Worm (Caenorhabditis elegans) whole organism, L3 larva: ENCODE data around the gene irld-45.

Experiments
- ceh-16 ChIP-seq: sonication (generic microtip); optimal IDR thresholded peaks from 2 replicates; lab custom pipeline; 2017; ENCODE audit warnings: missing biosample characterization, missing genetic modification characterization
- mdl-1 ChIP-seq: fragments of 150-350 bp; optimal IDR thresholded peaks from 2 replicates; lab custom pipeline; 2014; ENCODE audit warnings: missing biosample characterization, missing genetic modification characterization
- nhr-76 ChIP-seq: fragments of 150-350 bp; sonication (generic microtip); optimal IDR thresholded peaks from 5 replicates; lab custom pipeline; 2014; ENCODE audit warnings: missing biosample characterization, missing genetic modification characterization
- pha-4 ChIP-seq: fragments of 150-350 bp; optimal IDR thresholded peaks from 2 replicates; lab custom pipeline; 2014; ENCODE audit warnings: missing biosample characterization, missing genetic modification reagents, missing genetic modification characterization
- zag-1 ChIP-seq: fragments of 150-350 bp; optimal IDR thresholded peaks from 2 replicates; lab custom pipeline; 2014; ENCODE audit warnings: missing biosample characterization, missing genetic modification characterization
- ztf-11 ChIP-seq: fragments of 150-350 bp; optimal IDR thresholded peaks from 2 replicates; lab custom pipeline; 2014; ENCODE audit warnings: missing biosample characterization, missing genetic modification characterization

ce11 chrV:1600561-1601088 lies 47.5 kb upstream of the irld-45 start, which contains the start of gene F16B4.2:
- TF ChIP-seq nhr-76 (tag; lab: Kevin White, UChicago) (no peak), ztf-11 (tag; lab: Kevin White, UChicago) (no peak), zag-1 (tag; lab: Kevin White, UChicago) (no peak), mdl-1 (no peak), ceh-16 (no peak), pha-4 (tag; lab: Kevin White, UChicago) (no peak)
